Worm (Caenorhabditis elegans) whole organism, young adult: ENCODE measurements around the gene ech-9.
A peak's percentile ranks its signal among the peaks of the same experiment; 100 is the strongest.

Experiments
- B0019.2 ChIP-seq: fragments of 200-800 bp; sonication (Bioruptor generic); conservative IDR thresholded peaks from 2 replicates; pipeline ENCODE4 v1.3.6; 2022; ENCODE audit warnings: missing genetic modification reagents, missing genetic modification characterization, missing compliant biosample characterization
- B0336.3 ChIP-seq: fragments of 200-800 bp; sonication (Bioruptor generic); IDR thresholded peaks from 2 replicates; pipeline ENCODE4 v1.3.6; 2022; ENCODE audit warnings: missing genetic modification characterization, missing compliant biosample characterization
- C06A6.2 ChIP-seq: fragments of 200-800 bp; sonication (Bioruptor generic); conservative IDR thresholded peaks from 2 replicates; pipeline ENCODE4 v1.3.6; 2022; ENCODE audit warnings: missing genetic modification characterization, missing compliant biosample characterization
- F22D6.2 ChIP-seq: sonication (generic microtip); optimal IDR thresholded peaks from 2 replicates; lab custom pipeline; 2016; ENCODE audit warnings: mild to moderate bottlenecking, missing genetic modification characterization, missing compliant biosample characterization
- F39B2.1 ChIP-seq: fragments of 200-800 bp; sonication (Bioruptor generic); IDR thresholded peaks from 2 replicates; pipeline ENCODE4 v1.3.6; 2022; ENCODE audit warnings: missing genetic modification reagents, missing genetic modification characterization, missing compliant biosample characterization
- F49E8.2 ChIP-seq: sonication (generic microtip); optimal IDR thresholded peaks from 3 replicates; lab custom pipeline; 2017; ENCODE audit warnings: missing genetic modification characterization, mild to moderate bottlenecking, missing compliant biosample characterization, antibody characterized with exemption, moderate library complexity; ENCODE audit not compliant: insufficient read depth
- F55B11.4 ChIP-seq: sonication (generic microtip); optimal IDR thresholded peaks from 2 replicates; lab custom pipeline; 2016; ENCODE audit warnings: missing compliant biosample characterization, missing genetic modification characterization, borderline replicate concordance; ENCODE audit not compliant: insufficient read depth
- F57A8.1 ChIP-seq: fragments of 200-800 bp; sonication (Bioruptor generic); optimal IDR thresholded peaks from 2 replicates; lab custom pipeline; 2018; ENCODE audit warnings: mild to moderate bottlenecking, missing genetic modification characterization, moderate library complexity, missing compliant biosample characterization
- K11D2.4 ChIP-seq: fragments of 200-800 bp; sonication (Bioruptor generic); IDR thresholded peaks from 2 replicates; pipeline ENCODE4 v1.3.6; 2022; ENCODE audit warnings: missing genetic modification reagents, missing genetic modification characterization, missing compliant biosample characterization
- T26A5.8 ChIP-seq: sonication (generic microtip); optimal IDR thresholded peaks from 2 replicates; lab custom pipeline; 2016; ENCODE audit warnings: missing genetic modification characterization, missing compliant biosample characterization
- Y53F4B.3 ChIP-seq: fragments of 200-800 bp; sonication (Bioruptor generic); IDR thresholded peaks from 2 replicates; pipeline ENCODE4 v1.3.6; 2022; ENCODE audit warnings: missing genetic modification reagents, missing genetic modification characterization, missing compliant biosample characterization
- Y56A3A.18 ChIP-seq: fragments of 200-800 bp; sonication (Bioruptor generic); IDR thresholded peaks from 2 replicates; pipeline ENCODE4 v1.3.6; 2022; ENCODE audit warnings: missing genetic modification reagents, missing genetic modification characterization, missing compliant biosample characterization
- Y67H2A.10 ChIP-seq: fragments of 200-800 bp; sonication (Bioruptor generic); conservative IDR thresholded peaks from 2 replicates; pipeline ENCODE4 v1.3.6; 2022; ENCODE audit warnings: missing genetic modification reagents, missing genetic modification characterization, missing compliant biosample characterization
- ama-1 ChIP-seq, 3 experiments: fragments of 150-350 bp in 1 of 3; sonication (generic microtip) in 2 of 3; optimal IDR thresholded peaks; 2 replicates each; lab custom pipeline; 2014 to 2018; ENCODE audit warnings: missing biosample characterization in 2 of 3, missing genetic modification characterization in 2 of 3, missing genetic modification reagents in 2 of 3
- attf-6 ChIP-seq: fragments of 200-800 bp; sonication (Bioruptor generic); IDR thresholded peaks from 2 replicates; pipeline ENCODE4 v1.3.6; 2022; ENCODE audit warnings: missing genetic modification reagents, missing genetic modification characterization, missing compliant biosample characterization
- bed-1 ChIP-seq: fragments of 200-800 bp; sonication (Bioruptor generic); IDR thresholded peaks from 2 replicates; pipeline ENCODE4 v1.3.6; 2022; ENCODE audit warnings: missing genetic modification reagents, missing genetic modification characterization, missing compliant biosample characterization
- ccch-3 ChIP-seq: fragments of 200-800 bp; sonication (Bioruptor generic); optimal IDR thresholded peaks from 2 replicates; lab custom pipeline; 2018; ENCODE audit warnings: mild to moderate bottlenecking, missing genetic modification characterization, missing compliant biosample characterization
- dox-1 ChIP-seq: fragments of 200-800 bp; sonication (Bioruptor generic); IDR thresholded peaks from 2 replicates; pipeline ENCODE4 v1.3.6; 2022; ENCODE audit warnings: missing genetic modification reagents, missing genetic modification characterization, missing compliant biosample characterization
- dpff-1 ChIP-seq: sonication (generic microtip); optimal IDR thresholded peaks from 2 replicates; lab custom pipeline; 2017; ENCODE audit warnings: mild to moderate bottlenecking, missing genetic modification characterization, missing compliant biosample characterization
- dpl-1 ChIP-seq: fragments of 150-350 bp; optimal IDR thresholded peaks from 2 replicates; lab custom pipeline; 2014; ENCODE audit warnings: missing biosample characterization, missing genetic modification reagents, missing genetic modification characterization
- egl-44 ChIP-seq: fragments of 200-800 bp; sonication (Bioruptor generic); IDR thresholded peaks from 2 replicates; pipeline ENCODE4 v1.3.6; 2022; ENCODE audit warnings: missing genetic modification reagents, missing genetic modification characterization, missing compliant biosample characterization
- ets-4 ChIP-seq: fragments of 200-800 bp; sonication (Bioruptor generic); optimal IDR thresholded peaks from 2 replicates; lab custom pipeline; 2018; ENCODE audit warnings: mild to moderate bottlenecking, missing genetic modification characterization, missing compliant biosample characterization
- gei-17 ChIP-seq: fragments of 200-800 bp; sonication (Bioruptor generic); optimal IDR thresholded peaks from 2 replicates; lab custom pipeline; 2018; ENCODE audit warnings: mild to moderate bottlenecking, missing genetic modification characterization, missing compliant biosample characterization
- hrde-1 ChIP-seq: sonication (generic microtip); optimal IDR thresholded peaks from 2 replicates; lab custom pipeline; 2016; ENCODE audit warnings: missing genetic modification characterization, mild to moderate bottlenecking, missing compliant biosample characterization, moderate library complexity, missing genotype, missing genetic modification reagents, borderline replicate concordance
- lag-1 ChIP-seq: fragments of 200-800 bp; sonication (Bioruptor generic); IDR thresholded peaks from 2 replicates; pipeline ENCODE4 v1.3.6; 2022; ENCODE audit warnings: missing genetic modification reagents, missing genetic modification characterization, missing compliant biosample characterization
- let-607 ChIP-seq, 2 experiments: fragments of 200-800 bp in 1 of 2; sonication (Bioruptor generic) in 1 of 2; sonication (generic microtip) in 1 of 2; optimal IDR thresholded peaks; 2 replicates each; lab custom pipeline; 2016 to 2018; ENCODE audit warnings: mild to moderate bottlenecking in 2 of 2, missing compliant biosample characterization in 2 of 2, missing genetic modification characterization in 2 of 2, moderate library complexity in 2 of 2, missing genotype in 1 of 2
- lin-26 ChIP-seq: fragments of 200-800 bp; sonication (Bioruptor generic); IDR thresholded peaks from 2 replicates; pipeline ENCODE4 v1.3.6; 2022; ENCODE audit warnings: missing genetic modification reagents, missing genetic modification characterization, missing compliant biosample characterization
- lir-1 ChIP-seq: fragments of 200-800 bp; sonication (Bioruptor generic); conservative IDR thresholded peaks from 2 replicates; pipeline ENCODE4 v1.3.6; 2022; ENCODE audit warnings: missing genetic modification reagents, missing genetic modification characterization, missing compliant biosample characterization
- lsl-1 ChIP-seq: fragments of 200-800 bp; sonication (Bioruptor generic); optimal IDR thresholded peaks from 2 replicates; lab custom pipeline; 2018; ENCODE audit warnings: mild to moderate bottlenecking, missing genetic modification characterization, moderate library complexity, missing compliant biosample characterization
- madf-10 ChIP-seq: sonication (generic microtip); optimal IDR thresholded peaks from 2 replicates; lab custom pipeline; 2016; ENCODE audit warnings: mild to moderate bottlenecking, missing genetic modification characterization, missing compliant biosample characterization
- madf-3 ChIP-seq: fragments of 200-800 bp; sonication (Bioruptor generic); IDR thresholded peaks from 2 replicates; pipeline ENCODE4 v1.3.6; 2022; ENCODE audit warnings: missing genetic modification reagents, missing genetic modification characterization, missing compliant biosample characterization
- madf-6 ChIP-seq: fragments of 200-800 bp; sonication (Bioruptor generic); IDR thresholded peaks from 2 replicates; pipeline ENCODE4 v1.3.6; 2022; ENCODE audit warnings: missing genetic modification reagents, missing genetic modification characterization, missing compliant biosample characterization
- madf-8 ChIP-seq: fragments of 200-800 bp; sonication (Bioruptor generic); conservative IDR thresholded peaks from 2 replicates; pipeline ENCODE4 v1.3.6; 2022; ENCODE audit warnings: missing genetic modification reagents, missing genetic modification characterization, missing compliant biosample characterization
- mcd-1 ChIP-seq: fragments of 200-800 bp; sonication (Bioruptor generic); IDR thresholded peaks from 2 replicates; pipeline ENCODE4 v1.3.6; 2022; ENCODE audit warnings: missing genetic modification reagents, missing genetic modification characterization, missing compliant biosample characterization
- nfya-1 ChIP-seq: sonication (generic microtip); optimal IDR thresholded peaks from 2 replicates; lab custom pipeline; 2017; ENCODE audit warnings: antibody characterized with exemption, missing compliant biosample characterization, missing genetic modification characterization, borderline replicate concordance; ENCODE audit not compliant: insufficient read depth
- nfya-2 ChIP-seq: fragments of 200-800 bp; sonication (Bioruptor generic); IDR thresholded peaks from 2 replicates; pipeline ENCODE4 v1.3.6; 2022; ENCODE audit warnings: missing genetic modification reagents, missing genetic modification characterization, missing compliant biosample characterization
- nfyb-1 ChIP-seq: fragments of 200-800 bp; sonication (Bioruptor generic); IDR thresholded peaks from 2 replicates; pipeline ENCODE4 v1.3.6; 2022; ENCODE audit warnings: missing genetic modification reagents, missing genetic modification characterization, missing compliant biosample characterization
- nhr-120 ChIP-seq: fragments of 200-800 bp; sonication (Bioruptor generic); IDR thresholded peaks from 2 replicates; pipeline ENCODE4 v1.3.6; 2022; ENCODE audit warnings: missing genetic modification characterization, missing compliant biosample characterization
- nhr-80 ChIP-seq: sonication (generic microtip); optimal IDR thresholded peaks from 2 replicates; lab custom pipeline; 2016; ENCODE audit warnings: missing genetic modification characterization, missing compliant biosample characterization
- rcor-1 ChIP-seq: fragments of 200-800 bp; sonication (Bioruptor generic); IDR thresholded peaks from 2 replicates; pipeline ENCODE4 v1.3.6; 2022; ENCODE audit warnings: missing genetic modification reagents, missing genetic modification characterization, missing compliant biosample characterization
- rpc-1 ChIP-seq, 2 experiments: fragments of 150-350 bp in 1 of 2; sonication (generic microtip) in 1 of 2; optimal IDR thresholded peaks; 2 replicates each; lab custom pipeline; 2014 to 2018; ENCODE audit warnings: missing biosample characterization in 1 of 2, missing genetic modification characterization in 1 of 2, missing genetic modification reagents in 1 of 2, missing genotype in 1 of 2
- snpc-3.4 ChIP-seq: sonication (generic microtip); optimal IDR thresholded peaks from 2 replicates; lab custom pipeline; 2017; ENCODE audit warnings: missing genetic modification characterization, mild to moderate bottlenecking, missing compliant biosample characterization, antibody characterized with exemption, moderate library complexity, missing genotype, missing genetic modification reagents
- tbp1 ChIP-seq: fragments of 200-800 bp; sonication (Bioruptor generic); optimal IDR thresholded peaks from 2 replicates; lab custom pipeline; 2018; ENCODE audit warnings: mild to moderate bottlenecking, missing genetic modification characterization, missing compliant biosample characterization
- tbx-9 ChIP-seq: sonication (generic microtip); optimal IDR thresholded peaks from 2 replicates; lab custom pipeline; 2016; ENCODE audit warnings: borderline replicate concordance, missing genetic modification characterization, inconsistent platforms, missing compliant biosample characterization
- unc-130 ChIP-seq: sonication (generic microtip); optimal IDR thresholded peaks from 2 replicates; lab custom pipeline; 2016; ENCODE audit warnings: missing genetic modification reagents, missing genetic modification characterization, missing compliant biosample characterization
- unc-62 ChIP-seq: fragments of 150-350 bp; optimal IDR thresholded peaks from 2 replicates; lab custom pipeline; 2014; ENCODE audit warnings: missing biosample characterization, missing genetic modification reagents, missing genetic modification characterization
- ztf-25 ChIP-seq: fragments of 200-800 bp; sonication (Bioruptor generic); IDR thresholded peaks from 2 replicates; pipeline ENCODE4 v1.3.6; 2022; ENCODE audit warnings: missing genetic modification reagents, missing genetic modification characterization, missing compliant biosample characterization
- ztf-26 ChIP-seq: sonication (generic microtip); optimal IDR thresholded peaks from 2 replicates; lab custom pipeline; 2017; ENCODE audit warnings: missing genetic modification characterization, missing compliant biosample characterization

Gene ech-9

DNA sequence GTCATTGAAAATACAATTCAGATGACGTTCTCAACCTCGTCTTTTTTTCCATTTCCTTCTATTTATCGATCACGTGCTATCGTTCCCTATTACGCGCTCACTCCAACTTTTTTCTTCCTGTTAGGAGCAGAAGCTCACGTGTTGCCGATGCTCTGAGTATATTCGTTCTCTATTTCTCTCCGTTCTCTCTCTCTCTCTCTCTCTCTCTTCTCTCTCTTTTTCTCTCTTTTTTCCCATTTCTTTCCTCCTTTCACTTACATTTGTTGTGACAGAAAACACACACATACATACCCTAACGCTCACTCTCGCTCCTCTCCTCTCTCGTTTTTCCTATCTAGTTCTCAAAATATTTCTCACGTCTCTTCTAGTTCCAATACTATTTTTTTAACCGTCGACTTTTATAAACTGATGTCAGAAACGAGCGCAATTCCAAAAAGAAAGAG, 17.2 kb upstream of the ech-9 start (continued):
- peak; percentile 75 for TF ChIP-seq B0336.3
- TF ChIP-seq F39B2.1 (GFP tag; lab: Robert Waterston, UW) = no peak
- peak; percentile 80 for TF ChIP-seq C06A6.2 (GFP tag; lab: Robert Waterston, UW)
- no peak for TF ChIP-seq dpl-1 (GFP tag; lab: Kevin White, UChicago)
- TF ChIP-seq lir-1 (GFP tag; lab: Robert Waterston, UW) = peak; percentile 59; the same call in 1 of the 2 replicates
- no peak for TF ChIP-seq F55B11.4 (tag; lab: Kevin White, UChicago)
- TF ChIP-seq rpc-1 (optimal IDR thresholded peaks at IDR 0.05; lab: Kevin White, UChicago) = no peak
- no peak for TF ChIP-seq rpc-1 (tag; optimal IDR thresholded peaks at IDR 0.05; lab: Kevin White, UChicago)
- TF ChIP-seq K11D2.4 (GFP tag; lab: Robert Waterston, UW) = peak; percentile 88
- TF ChIP-seq B0019.2 = no peak
- TF ChIP-seq attf-6 (GFP tag; lab: Robert Waterston, UW) = no peak
- no peak for TF ChIP-seq ama-1 (optimal IDR thresholded peaks at IDR 0.05; lab: Kevin White, UChicago)
- TF ChIP-seq ama-1 (GFP tag; optimal IDR thresholded peaks at IDR 0.05; lab: Kevin White, UChicago) = no peak
- no peak for TF ChIP-seq tbx-9
- TF ChIP-seq snpc-3.4 (tag; lab: Kevin White, UChicago) = no peak
- peak; percentile 41 for TF ChIP-seq unc-62 (GFP tag; lab: Kevin White, UChicago)
- TF ChIP-seq lin-26 (GFP tag; lab: Robert Waterston, UW) = no peak; the same call in 1 of the 2 replicates
- TF ChIP-seq mcd-1 (GFP tag; lab: Robert Waterston, UW) = peak; percentile 71
- TF ChIP-seq lsl-1 (GFP tag; lab: Kevin White, UChicago) = no peak
- peak; percentile 83 for TF ChIP-seq dox-1
- no peak for TF ChIP-seq lag-1 (GFP tag; lab: Robert Waterston, UW)
- TF ChIP-seq nfyb-1 (GFP tag; lab: Robert Waterston, UW) = peak; percentile 79
- peak; percentile 78; the same call in 1 of the 2 replicates for TF ChIP-seq egl-44 (GFP tag; lab: Robert Waterston, UW)
- no peak for TF ChIP-seq dpff-1 (tag; lab: Kevin White, UChicago)
- peak; percentile 95 for TF ChIP-seq nhr-80
- peak; percentile 65 to 75 for TF ChIP-seq let-607 (tag; optimal IDR thresholded peaks at IDR 0.05; lab: Kevin White, UChicago)
- peak; percentile 12; the same call in 1 of the 2 replicates for TF ChIP-seq madf-6 (GFP tag; lab: Robert Waterston, UW)
- TF ChIP-seq unc-130 (GFP tag; lab: Kevin White, UChicago) = no peak
- TF ChIP-seq ztf-25 (GFP tag; lab: Robert Waterston, UW) = no peak
- no peak for TF ChIP-seq nfya-1 (tag; lab: Kevin White, UChicago)
- TF ChIP-seq gei-17 (GFP tag; lab: Kevin White, UChicago) = peak; percentile 49
- peak; percentile 46 for TF ChIP-seq F22D6.2 (tag; lab: Kevin White, UChicago)
- no peak for TF ChIP-seq F49E8.2 (tag; lab: Kevin White, UChicago)
- TF ChIP-seq Y56A3A.18 (GFP tag; lab: Robert Waterston, UW) = no peak
- no peak for TF ChIP-seq hrde-1 (tag; lab: Kevin White, UChicago)
- no peak for TF ChIP-seq ccch-3 (GFP tag; lab: Kevin White, UChicago)
- TF ChIP-seq ets-4 (GFP tag; lab: Kevin White, UChicago) = no peak
- no peak for TF ChIP-seq Y67H2A.10 (GFP tag; lab: Robert Waterston, UW)
- TF ChIP-seq madf-8 (GFP tag; lab: Robert Waterston, UW) = no peak
- TF ChIP-seq tbp1 (GFP tag; lab: Kevin White, UChicago) = peak; percentile 58
- TF ChIP-seq Y53F4B.3 (GFP tag; lab: Robert Waterston, UW) = no peak
- no peak for TF ChIP-seq nhr-120 (GFP tag; lab: Robert Waterston, UW)
- TF ChIP-seq nfya-2 (GFP tag; lab: Robert Waterston, UW) = no peak
- TF ChIP-seq madf-10 (tag; lab: Kevin White, UChicago) = peak; percentile 60
- TF ChIP-seq T26A5.8 = no peak
- TF ChIP-seq rcor-1 (GFP tag; lab: Robert Waterston, UW) = 0 out of 2 replicates have a peak, but pooled peaks have one; percentile 43
- TF ChIP-seq madf-3 (GFP tag; lab: Robert Waterston, UW) = no peak
- no peak for TF ChIP-seq bed-1
- peak; percentile 43 for TF ChIP-seq ztf-26 (tag; lab: Kevin White, UChicago)
- TF ChIP-seq F57A8.1 (GFP tag; lab: Kevin White, UChicago) = no peak
